Fruit fly (Drosophila melanogaster): ENCODE data around the gene D19B.

dm6 chr3L:6200173-6200572, 15.5 kb upstream of the D19B start, which contains the start of gene CG8219:
- TF ChIP-seq Abd-B (GFP tag; optimal IDR thresholded peaks at IDR 0.05) = no peak
- no peak for TF ChIP-seq jim (GFP tag; optimal IDR thresholded peaks at IDR 0.05)
- TF ChIP-seq fru (GFP tag; optimal IDR thresholded peaks at IDR 0.05) = no peak
- TF ChIP-seq lola (GFP tag; optimal IDR thresholded peaks at IDR 0.05) = no peak
- TF ChIP-seq sage (GFP tag; optimal IDR thresholded peaks at IDR 0.05) = no peak
- no peak for TF ChIP-seq N (GFP tag; optimal IDR thresholded peaks at IDR 0.05)
- TF ChIP-seq Myc (optimal IDR thresholded peaks at IDR 0.05) = no peak
- TF ChIP-seq usp (GFP tag; optimal IDR thresholded peaks at IDR 0.05) = no peak
